Fruit fly (Drosophila melanogaster) whole organism, prepupa: ENCODE measurements around the gene Prosbeta4.

Source experiments
- CG10669 ChIP-seq: fragments of 200-800 bp; sonication (Bioruptor generic); optimal IDR thresholded peaks from 3 replicates; lab custom pipeline; 2018; ENCODE audit warnings: missing biosample characterization, mild to moderate bottlenecking, missing genetic modification characterization, moderate library complexity
- CG9139 ChIP-seq: fragments of 200-800 bp; sonication (Bioruptor generic); optimal IDR thresholded peaks from 3 replicates; lab custom pipeline; 2017; ENCODE audit warnings: missing biosample characterization, mild to moderate bottlenecking, missing genetic modification characterization

DNA sequence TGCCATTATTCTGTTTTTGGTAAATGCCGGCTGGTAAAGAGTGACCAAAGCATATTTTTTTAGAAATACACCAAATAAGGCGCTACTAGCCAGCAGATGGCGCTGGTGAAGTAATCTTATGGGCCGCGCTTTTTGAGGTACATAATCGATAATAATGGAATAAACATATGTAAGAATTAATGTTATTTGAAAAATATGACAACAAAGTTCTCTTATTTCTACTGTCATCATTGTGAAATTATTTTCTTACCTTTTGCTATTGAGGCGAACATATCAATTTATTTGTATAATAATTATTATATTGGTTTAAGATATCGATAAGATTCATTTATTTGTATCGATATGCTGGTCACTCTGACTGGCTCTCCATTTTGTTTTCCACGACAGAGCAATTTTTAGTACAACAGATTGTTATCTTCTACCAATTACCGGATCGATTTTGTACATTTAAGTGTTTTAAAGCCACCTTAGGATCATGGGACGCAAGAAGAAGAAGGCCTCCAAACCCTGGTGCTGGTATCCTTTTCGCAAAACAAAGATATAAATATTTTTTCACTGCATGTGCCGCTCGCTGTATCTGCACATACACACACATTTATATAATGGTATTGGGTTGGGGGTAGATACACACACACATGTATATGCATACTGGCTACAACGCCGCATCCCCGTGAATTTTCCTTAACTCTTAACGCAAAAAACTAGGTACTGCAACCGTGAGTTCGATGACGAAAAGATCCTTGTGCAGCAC, 11.3 kb upstream of the Prosbeta4 start, which contains the start of the genes LSm7 and BuGZ:
- TF ChIP-seq CG10669 (GFP tag; lab: Kevin White, UChicago) = no peak
- TF ChIP-seq CG9139 = no peak
